Worm (Caenorhabditis elegans) whole organism, mixed stage, embryonic: ENCODE measurements around the gene rgs-4.

ENCODE experiments used
- lin-13 ChIP-seq: fragments of 150-350 bp; optimal IDR thresholded peaks from 2 replicates; lab custom pipeline; 2014; ENCODE audit warnings: missing biosample characterization, missing genetic modification characterization
- mab-5 ChIP-seq: fragments of 150-350 bp; optimal IDR thresholded peaks from 2 replicates; lab custom pipeline; 2014; ENCODE audit warnings: missing biosample characterization, missing genetic modification characterization
- nhr-28 ChIP-seq: fragments of 150-350 bp; optimal IDR thresholded peaks from 2 replicates; lab custom pipeline; 2014; ENCODE audit warnings: missing biosample characterization, missing genetic modification characterization
- nhr-76 ChIP-seq: sonication (generic microtip); optimal IDR thresholded peaks from 2 replicates; lab custom pipeline; 2017; ENCODE audit warnings: missing biosample characterization, missing genetic modification characterization

- TF ChIP-seq lin-13 (tag; lab: Kevin White, UChicago) (no peak), nhr-76 (no peak), nhr-28 (tag; lab: Kevin White, UChicago) (no peak), mab-5 (tag; lab: Kevin White, UChicago) (no peak)
Observed at ce11 chrII:12668874-12669273, 14.3 kb downstream of the rgs-4 start.
